Fruit fly (Drosophila melanogaster): ENCODE measurements around the gene BI-1.

BI-1 gene

dm6 chr3L:8338921-8339320, 30.2 kb upstream of the BI-1 start, which contains the start of gene Pex2 (continued):
- TF ChIP-seq Atf6 (GFP tag; IDR thresholded peaks at IDR 0.05) = no peak
- TF ChIP-seq BEAF-32 (GFP tag; optimal IDR thresholded peaks at IDR 0.05) = peak; percentile 50
- peak; percentile 66 for TF ChIP-seq Dref (GFP tag; IDR thresholded peaks at IDR 0.05)
- TF ChIP-seq gfzf (GFP tag; optimal IDR thresholded peaks at IDR 0.05) = peak; percentile 8
- peak; percentile 64 for TF ChIP-seq pzg (GFP tag; optimal IDR thresholded peaks at IDR 0.05)
- peak; percentile 42 for TF ChIP-seq CG13296 (GFP tag; optimal IDR thresholded peaks at IDR 0.05)
- TF ChIP-seq slp2 (GFP tag; optimal IDR thresholded peaks at IDR 0.05) = no peak
- no peak for TF ChIP-seq CG3726 (GFP tag; IDR thresholded peaks at IDR 0.05)
- no peak for TF ChIP-seq CG2678 (tag; optimal IDR thresholded peaks at IDR 0.05)
- peak; percentile 95 for TF ChIP-seq stwl (tag; optimal IDR thresholded peaks at IDR 0.05)

DNA sequence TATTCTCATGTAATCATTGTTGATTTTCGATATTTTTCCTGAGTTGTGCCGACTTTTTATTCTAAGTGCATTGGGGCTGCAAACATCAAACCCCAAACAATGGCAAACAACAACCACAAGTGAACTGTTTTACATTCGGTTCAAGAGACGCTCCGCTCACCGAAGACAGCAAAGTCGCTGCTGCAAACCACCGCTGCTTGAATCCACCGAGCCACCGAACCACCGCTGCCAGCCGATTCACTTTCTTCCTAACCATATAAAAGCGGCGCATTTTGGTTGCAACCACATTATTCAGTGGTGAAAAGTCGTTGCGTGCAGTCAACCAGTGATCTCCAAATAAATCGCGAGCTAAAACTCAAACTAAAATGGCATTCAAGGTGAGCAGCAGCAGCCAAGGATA, 27.6 kb upstream of the BI-1 start, which contains the start of gene Cpr66Cb:
TSS of gene Cpr66Cb (plus strand) at position 301 of the 400 bp plus-strand sequence.
- peak; percentile 62 for TF ChIP-seq Ets65A (GFP tag)
- TF ChIP-seq CG4820 (GFP tag; optimal IDR thresholded peaks at IDR 0.05) = no peak

dm6 chr3L:8334338-8334737, 25.6 kb upstream of the BI-1 start:
- TF ChIP-seq CG30431 (GFP tag; optimal IDR thresholded peaks at IDR 0.05) (no peak), lab (GFP tag; optimal IDR thresholded peaks at IDR 0.05) (no peak), insv (GFP tag; optimal IDR thresholded peaks at IDR 0.05) (no peak), Dad (GFP tag; optimal IDR thresholded peaks at IDR 0.05) (no peak), h (optimal IDR thresholded peaks at IDR 0.05) (no peak), ATbp (GFP tag; optimal IDR thresholded peaks at IDR 0.05) (no peak), Awh (GFP tag; IDR thresholded peaks at IDR 0.05) (no peak), CG2199 (GFP tag; IDR thresholded peaks at IDR 0.05) (no peak), CG1603 (tag; optimal IDR thresholded peaks at IDR 0.05) (peak; percentile 13), Eip74EF (GFP tag; optimal IDR thresholded peaks at IDR 0.05) (no peak), vnd (GFP tag; IDR thresholded peaks at IDR 0.05; ENCODE audit: partially characterized antibody) (no peak), grau (tag; optimal IDR thresholded peaks at IDR 0.05) (no peak), vfl (GFP tag; optimal IDR thresholded peaks at IDR 0.05) (no peak), Sox102F (GFP tag; optimal IDR thresholded peaks at IDR 0.05) (peak; percentile 16), CG9215 (GFP tag; IDR thresholded peaks at IDR 0.05) (no peak)

DNA sequence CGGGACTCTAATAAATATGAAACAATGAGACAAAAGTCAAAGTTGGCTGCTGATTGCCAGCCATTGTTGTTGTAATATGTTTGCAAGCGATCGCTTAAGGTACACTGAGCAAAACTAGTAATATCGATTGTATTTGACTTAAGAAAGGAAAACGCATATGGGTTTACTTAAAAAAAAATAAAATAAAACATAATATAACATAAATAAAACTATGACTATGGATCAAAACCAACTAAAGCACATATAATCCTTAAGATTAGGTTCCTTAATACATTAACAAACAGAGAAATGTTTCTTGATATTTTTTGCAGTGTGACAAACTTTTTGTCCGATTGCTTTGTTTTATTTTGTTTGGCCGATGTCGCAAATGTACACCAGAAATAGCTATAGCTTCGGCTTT, 24.8 kb upstream of the BI-1 start:
- TF ChIP-seq CG11093 (GFP tag; IDR thresholded peaks at IDR 0.05) (no peak), odd (GFP tag; optimal IDR thresholded peaks at IDR 0.05) (no peak), tgo (GFP tag; IDR thresholded peaks at IDR 0.05) (no peak), Drgx (GFP tag; IDR thresholded peaks at IDR 0.05) (peak; percentile 29; the same call in 1 of the 2 replicates), Dbx (GFP tag; IDR thresholded peaks at IDR 0.05) (no peak)

DNA sequence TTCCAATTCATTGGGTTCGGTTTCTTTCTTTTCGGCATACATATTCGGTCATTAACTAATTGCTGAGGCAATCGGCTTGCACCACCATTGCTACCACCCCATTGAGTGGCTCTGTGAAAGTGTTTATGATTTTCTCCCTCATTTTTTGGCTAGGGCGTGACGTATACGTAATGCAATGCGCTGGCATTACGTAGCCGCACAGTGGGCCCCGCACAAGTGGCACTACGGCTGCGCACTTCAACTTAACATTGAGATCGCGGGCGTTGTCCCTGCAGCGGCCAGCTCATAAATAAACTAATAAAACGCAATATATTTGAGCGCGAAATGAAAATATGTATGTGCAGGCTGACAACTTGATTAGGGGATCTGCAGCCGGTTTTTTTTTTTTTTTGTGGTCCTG, 22.7 kb upstream of the BI-1 start:
- TF ChIP-seq CG9437 (GFP tag; optimal IDR thresholded peaks at IDR 0.05) (peak; percentile 65), Mad (GFP tag; optimal IDR thresholded peaks at IDR 0.05) (no peak), CG7372 (GFP tag; IDR thresholded peaks at IDR 0.05) (peak; percentile 80), Sox100B (GFP tag; optimal IDR thresholded peaks at IDR 0.05) (no peak), repo (GFP tag; optimal IDR thresholded peaks at IDR 0.05) (no peak), CG18764 (GFP tag; optimal IDR thresholded peaks at IDR 0.05) (no peak), CG32767 (GFP tag; IDR thresholded peaks at IDR 0.05) (no peak), unc-4 (GFP tag; IDR thresholded peaks at IDR 0.05; ENCODE audit: partially characterized antibody) (no peak)
